Fruit fly (Drosophila melanogaster) whole organism, pupa: ENCODE measurements around the gene CrebB.

Experiments
- CG12605 ChIP-seq: fragments of 200-800 bp; sonication (Bioruptor generic); IDR thresholded peaks from 2 replicates; pipeline ENCODE4 v1.3.6; 2022; ENCODE audit warnings: missing biosample characterization, missing genetic modification characterization
- CG14655 ChIP-seq: fragments of 200-800 bp; sonication (Bioruptor generic); optimal IDR thresholded peaks from 3 replicates; lab custom pipeline; 2017; ENCODE audit warnings: mild to moderate bottlenecking, missing biosample characterization, missing genetic modification reagents, missing genetic modification characterization
- CG15710 ChIP-seq: fragments of 200-800 bp; sonication (Bioruptor generic); optimal IDR thresholded peaks from 2 replicates; lab custom pipeline; 2018; ENCODE audit warnings: missing biosample characterization, mild to moderate bottlenecking, missing genetic modification characterization, moderate library complexity
- CG34367 ChIP-seq: fragments of 200-800 bp; sonication (Bioruptor generic); optimal IDR thresholded peaks from 2 replicates; lab custom pipeline; 2018; ENCODE audit warnings: missing biosample characterization, mild to moderate bottlenecking, missing genetic modification characterization
- D1 ChIP-seq: fragments of 200-800 bp; sonication (Bioruptor generic); optimal IDR thresholded peaks from 2 replicates; lab custom pipeline; 2018; ENCODE audit warnings: missing biosample characterization, mild to moderate bottlenecking, missing genetic modification characterization, moderate library complexity
- EcR ChIP-seq: fragments of 200-800 bp; sonication (Bioruptor generic); optimal IDR thresholded peaks from 3 replicates; lab custom pipeline; 2019; ENCODE audit warnings: missing biosample characterization, missing genetic modification characterization, mild to moderate bottlenecking, moderate library complexity, missing genetic modification reagents
- Ets98B ChIP-seq: fragments of 200-800 bp; sonication (Bioruptor generic); IDR thresholded peaks from 2 replicates; pipeline ENCODE4 v1.3.6; 2022; ENCODE audit warnings: missing biosample characterization, missing genetic modification characterization
- gl ChIP-seq: fragments of 200-800 bp; sonication (Bioruptor generic); optimal IDR thresholded peaks from 2 replicates; lab custom pipeline; 2018; ENCODE audit warnings: missing biosample characterization, mild to moderate bottlenecking, missing genetic modification characterization

dm6 chrX:18386784-18387183 is 20.6 kb downstream of the CrebB start, which contains the start of gene Tsf1:
- no peak for TF ChIP-seq CG34367
- no peak for TF ChIP-seq Ets98B (GFP tag; lab: Robert Waterston, UW)
- TF ChIP-seq D1 (tag; lab: Kevin White, UChicago): no peak
- TF ChIP-seq CG15710 (tag; lab: Kevin White, UChicago): no peak
- no peak for TF ChIP-seq gl
- no peak for TF ChIP-seq EcR (GFP tag; lab: Kevin White, UChicago)
- no peak for TF ChIP-seq CG14655 (GFP tag; lab: Kevin White, UChicago)
- no peak for TF ChIP-seq CG12605 (GFP tag; lab: Robert Waterston, UW)
